Worm (Caenorhabditis elegans) whole organism, mixed stage, embryonic: ENCODE results near the gene acdh-13.

Experiments
- drap-1 ChIP-seq: fragments of 200-800 bp; sonication (Bioruptor generic); optimal IDR thresholded peaks from 3 replicates; lab custom pipeline; 2018; ENCODE audit warnings: mild to moderate bottlenecking, missing genetic modification characterization, missing compliant biosample characterization
- pha-4 ChIP-seq: fragments of 150-350 bp; optimal IDR thresholded peaks from 2 replicates; lab custom pipeline; 2018; ENCODE audit warnings: missing biosample characterization, missing genetic modification reagents, missing genetic modification characterization
- unc-62 ChIP-seq: fragments of 150-350 bp; optimal IDR thresholded peaks from 2 replicates; lab custom pipeline; 2014; ENCODE audit warnings: missing biosample characterization, missing genetic modification reagents, missing genetic modification characterization

- TF ChIP-seq drap-1 (GFP tag; lab: Kevin White, UChicago): no peak
- no peak for TF ChIP-seq unc-62
- TF ChIP-seq pha-4 (tag; lab: Kevin White, UChicago): no peak
Observed at ce11 chrIV:8479346-8479745, 19.3 kb downstream of the acdh-13 start, which contains the start of gene hlh-12.
